Worm (Caenorhabditis elegans) whole organism, L1 larva: ENCODE measurements around the gene cest-7.

Experiments
- C04F5.9 ChIP-seq: sonication (generic microtip); optimal IDR thresholded peaks from 2 replicates; lab custom pipeline; 2016; ENCODE audit warnings: missing genetic modification characterization, missing compliant biosample characterization
- C16A3.4 ChIP-seq: fragments of 150-350 bp; optimal IDR thresholded peaks from 2 replicates; lab custom pipeline; 2014; ENCODE audit warnings: missing biosample characterization, missing genetic modification characterization
- C34B4.2 ChIP-seq: sonication (generic microtip); optimal IDR thresholded peaks from 2 replicates; lab custom pipeline; 2017; ENCODE audit warnings: mild to moderate bottlenecking, missing genetic modification characterization, missing compliant biosample characterization
- F16B12.6 ChIP-seq: fragments of 150-350 bp; optimal IDR thresholded peaks from 2 replicates; lab custom pipeline; 2014; ENCODE audit warnings: missing biosample characterization, missing genetic modification characterization
- aha-1 ChIP-seq: fragments of 150-350 bp; optimal IDR thresholded peaks from 2 replicates; lab custom pipeline; 2014; ENCODE audit warnings: missing biosample characterization, missing genetic modification characterization
- alr-1 ChIP-seq: fragments of 200-800 bp; sonication (Bioruptor generic); optimal IDR thresholded peaks from 2 replicates; lab custom pipeline; 2018; ENCODE audit warnings: borderline replicate concordance, mild to moderate bottlenecking, missing genetic modification characterization, missing compliant biosample characterization
- ama-1 ChIP-seq: fragments of 150-350 bp; optimal IDR thresholded peaks from 2 replicates; lab custom pipeline; 2014
- blmp-1 ChIP-seq: fragments of 150-350 bp; optimal IDR thresholded peaks from 2 replicates; lab custom pipeline; 2014; ENCODE audit warnings: missing biosample characterization, missing genetic modification characterization
- ceh-63 ChIP-seq: fragments of 200-800 bp; sonication (Bioruptor generic); optimal IDR thresholded peaks from 2 replicates; lab custom pipeline; 2018; ENCODE audit warnings: mild to moderate bottlenecking, missing genetic modification characterization, missing compliant biosample characterization
- ceh-8 ChIP-seq: fragments of 200-800 bp; sonication (Bioruptor generic); optimal IDR thresholded peaks from 2 replicates; lab custom pipeline; 2018; ENCODE audit warnings: mild to moderate bottlenecking, missing genetic modification characterization, moderate library complexity, missing compliant biosample characterization
- ceh-82 ChIP-seq, 3 experiments: fragments of 150-350 bp in 1 of 3; sonication (generic microtip) in 2 of 3; optimal IDR thresholded peaks; 2 replicates each; lab custom pipeline; 2014 to 2017; ENCODE audit warnings: missing biosample characterization in 3 of 3, missing genetic modification characterization in 3 of 3
- ceh-88 ChIP-seq: fragments of 200-800 bp; sonication (Bioruptor generic); IDR thresholded peaks from 2 replicates; pipeline ENCODE4 v1.3.6; 2022; ENCODE audit warnings: missing genetic modification characterization, missing compliant biosample characterization
- ces-1 ChIP-seq: fragments of 150-350 bp; optimal IDR thresholded peaks from 2 replicates; lab custom pipeline; 2014; ENCODE audit warnings: missing biosample characterization, missing genetic modification reagents, missing genetic modification characterization
- dsc-1 ChIP-seq: sonication (generic microtip); optimal IDR thresholded peaks from 2 replicates; lab custom pipeline; 2016; ENCODE audit warnings: mild to moderate bottlenecking, missing genetic modification characterization, missing compliant biosample characterization
- efl-1 ChIP-seq, 4 experiments: fragments of 150-350 bp; optimal IDR thresholded peaks in 3 of 4; peaks in 1 of 4; 1 replicate in 1 of 4; 2 replicates in 3 of 4; lab custom pipeline; 2014; ENCODE audit warnings: missing biosample characterization in 2 of 4, missing genetic modification characterization in 2 of 4, missing genetic modification reagents in 2 of 4
- egl-13 ChIP-seq: sonication (generic microtip); optimal IDR thresholded peaks from 2 replicates; lab custom pipeline; 2016; ENCODE audit warnings: missing genotype, missing genetic modification reagents, missing genetic modification characterization, missing compliant biosample characterization
- egl-27 ChIP-seq, 2 experiments: fragments of 150-350 bp in 1 of 2; sonication (generic microtip); optimal IDR thresholded peaks; 3 replicates each; lab custom pipeline; 2017 to 2018; ENCODE audit warnings: missing biosample characterization in 2 of 2, missing genetic modification characterization in 2 of 2, missing genetic modification reagents in 2 of 2
- elt-2 ChIP-seq: sonication (generic microtip); optimal IDR thresholded peaks from 2 replicates; lab custom pipeline; 2016; ENCODE audit warnings: missing genetic modification characterization, mild to moderate bottlenecking, inconsistent platforms, missing compliant biosample characterization, missing genetic modification reagents
- ets-5 ChIP-seq: fragments of 200-800 bp; sonication (Bioruptor generic); IDR thresholded peaks from 2 replicates; pipeline ENCODE4 v1.3.6; 2022; ENCODE audit warnings: missing genetic modification characterization, missing compliant biosample characterization
- fkh-8 ChIP-seq: sonication (generic microtip); optimal IDR thresholded peaks from 2 replicates; lab custom pipeline; 2016; ENCODE audit warnings: mild to moderate bottlenecking, missing genetic modification characterization, missing compliant biosample characterization
- fos-1 ChIP-seq: fragments of 150-350 bp; optimal IDR thresholded peaks from 2 replicates; lab custom pipeline; 2014; ENCODE audit warnings: missing biosample characterization, missing genetic modification characterization
- hlh-4 ChIP-seq: sonication (generic microtip); optimal IDR thresholded peaks from 2 replicates; lab custom pipeline; 2016; ENCODE audit warnings: mild to moderate bottlenecking, missing genetic modification characterization, missing compliant biosample characterization
- hpl-2 ChIP-seq: fragments of 150-350 bp; optimal IDR thresholded peaks from 2 replicates; lab custom pipeline; 2014; ENCODE audit warnings: missing biosample characterization, missing genetic modification reagents, missing genetic modification characterization
- jun-1 ChIP-seq: fragments of 150-350 bp; optimal IDR thresholded peaks from 2 replicates; lab custom pipeline; 2014; ENCODE audit warnings: missing biosample characterization, missing genetic modification reagents, missing genetic modification characterization
- lin-13 ChIP-seq: fragments of 150-350 bp; optimal IDR thresholded peaks from 2 replicates; lab custom pipeline; 2014; ENCODE audit warnings: missing biosample characterization, missing genetic modification reagents, missing genetic modification characterization
- lin-14 ChIP-seq: fragments of 200-800 bp; sonication (Bioruptor generic); optimal IDR thresholded peaks from 2 replicates; lab custom pipeline; 2018; ENCODE audit warnings: mild to moderate bottlenecking, missing genetic modification characterization, moderate library complexity, missing compliant biosample characterization
- lin-35 ChIP-seq, 2 experiments: fragments of 150-350 bp; optimal IDR thresholded peaks; 2 replicates each; lab custom pipeline; 2014; ENCODE audit warnings: missing biosample characterization in 2 of 2, missing genetic modification characterization in 2 of 2, missing genetic modification reagents in 2 of 2
- lin-39 ChIP-seq: fragments of 150-350 bp; optimal IDR thresholded peaks from 2 replicates; lab custom pipeline; 2014; ENCODE audit warnings: missing biosample characterization, missing genetic modification reagents, missing genetic modification characterization
- lir-3 ChIP-seq: sonication (generic microtip); optimal IDR thresholded peaks from 2 replicates; lab custom pipeline; 2016; ENCODE audit warnings: mild to moderate bottlenecking, missing genetic modification characterization, moderate library complexity, missing compliant biosample characterization; ENCODE audit not compliant: poor library complexity
- lsy-2 ChIP-seq, 2 experiments: fragments of 150-350 bp; optimal IDR thresholded peaks; 2 replicates each; lab custom pipeline; 2014; ENCODE audit warnings: missing biosample characterization in 2 of 2, missing genetic modification characterization in 2 of 2
- mab-9 ChIP-seq: fragments of 200-800 bp; sonication (Bioruptor generic); IDR thresholded peaks from 2 replicates; pipeline ENCODE4 v1.3.6; 2022; ENCODE audit warnings: missing genetic modification reagents, missing genetic modification characterization, missing compliant biosample characterization
- mep-1 ChIP-seq: fragments of 150-350 bp; optimal IDR thresholded peaks from 2 replicates; lab custom pipeline; 2014; ENCODE audit warnings: missing biosample characterization, missing genetic modification characterization
- nhr-11 ChIP-seq: fragments of 150-350 bp; optimal IDR thresholded peaks from 2 replicates; lab custom pipeline; 2014; ENCODE audit warnings: missing biosample characterization, missing genetic modification characterization
- nhr-12 ChIP-seq: sonication (generic microtip); optimal IDR thresholded peaks from 2 replicates; lab custom pipeline; 2017; ENCODE audit warnings: missing biosample characterization, missing genetic modification characterization
- nhr-19 ChIP-seq: fragments of 200-800 bp; sonication (Bioruptor generic); conservative IDR thresholded peaks from 2 replicates; pipeline ENCODE4 v1.3.6; 2022; ENCODE audit warnings: missing genetic modification characterization, missing compliant biosample characterization
- nhr-20 ChIP-seq: sonication (generic microtip); optimal IDR thresholded peaks from 2 replicates; lab custom pipeline; 2016; ENCODE audit warnings: mild to moderate bottlenecking, missing genetic modification characterization, missing compliant biosample characterization
- nhr-237 ChIP-seq: fragments of 150-350 bp; optimal IDR thresholded peaks from 2 replicates; lab custom pipeline; 2014; ENCODE audit warnings: missing biosample characterization, missing genetic modification characterization
- nhr-47 ChIP-seq: sonication (generic microtip); optimal IDR thresholded peaks from 2 replicates; lab custom pipeline; 2016; ENCODE audit warnings: mild to moderate bottlenecking, missing genetic modification characterization, moderate library complexity, missing compliant biosample characterization
- nhr-71 ChIP-seq: sonication (generic microtip); optimal IDR thresholded peaks from 2 replicates; lab custom pipeline; 2016; ENCODE audit warnings: mild to moderate bottlenecking, missing genetic modification characterization, moderate library complexity, missing compliant biosample characterization
- nhr-76 ChIP-seq: sonication (generic microtip); optimal IDR thresholded peaks from 2 replicates; lab custom pipeline; 2017; ENCODE audit warnings: missing biosample characterization, missing genetic modification characterization
- nhr-77 ChIP-seq: fragments of 150-350 bp; optimal IDR thresholded peaks from 2 replicates; lab custom pipeline; 2014; ENCODE audit warnings: missing biosample characterization, missing genetic modification characterization
- nhr-85 ChIP-seq: sonication (generic microtip); peaks from one replicate; lab custom pipeline; 2016; ENCODE audit warnings: missing genetic modification characterization, inconsistent platforms, missing compliant biosample characterization
- nhr-90 ChIP-seq: sonication (generic microtip); optimal IDR thresholded peaks from 2 replicates; lab custom pipeline; 2016; ENCODE audit warnings: mild to moderate bottlenecking, missing genetic modification characterization, missing compliant biosample characterization; ENCODE audit not compliant: poor library complexity
- rnt-1 ChIP-seq: sonication (generic microtip); optimal IDR thresholded peaks from 2 replicates; lab custom pipeline; 2016; ENCODE audit warnings: mild to moderate bottlenecking, missing genetic modification characterization, moderate library complexity, missing compliant biosample characterization
- sox-4 ChIP-seq: sonication (generic microtip); optimal IDR thresholded peaks from 2 replicates; lab custom pipeline; 2016; ENCODE audit warnings: missing genetic modification characterization, missing compliant biosample characterization
- sup-37 ChIP-seq: fragments of 200-800 bp; sonication (Bioruptor generic); optimal IDR thresholded peaks from 2 replicates; lab custom pipeline; 2018; ENCODE audit warnings: mild to moderate bottlenecking, missing genetic modification characterization, missing compliant biosample characterization
- swsn-7 ChIP-seq: sonication (generic microtip); optimal IDR thresholded peaks from 2 replicates; lab custom pipeline; 2016; ENCODE audit warnings: missing genetic modification characterization, missing compliant biosample characterization
- tbx-2 ChIP-seq: sonication (generic microtip); optimal IDR thresholded peaks from 2 replicates; lab custom pipeline; 2016; ENCODE audit warnings: missing genetic modification characterization, missing compliant biosample characterization
- unc-30 ChIP-seq: sonication (generic microtip); optimal IDR thresholded peaks from 2 replicates; lab custom pipeline; 2017; ENCODE audit warnings: missing biosample characterization, missing genetic modification characterization
- unc-62 ChIP-seq: fragments of 150-350 bp; optimal IDR thresholded peaks from 2 replicates; lab custom pipeline; 2014; ENCODE audit warnings: missing biosample characterization, missing genetic modification reagents, missing genetic modification characterization
- unc-86 ChIP-seq: sonication (generic microtip); optimal IDR thresholded peaks from 2 replicates; lab custom pipeline; 2016; ENCODE audit warnings: missing genetic modification characterization, missing compliant biosample characterization
- xbp-1 ChIP-seq: sonication (generic microtip); optimal IDR thresholded peaks from 2 replicates; lab custom pipeline; 2016; ENCODE audit warnings: missing genetic modification characterization, missing compliant biosample characterization
- zag-1 ChIP-seq: fragments of 150-350 bp; optimal IDR thresholded peaks from 2 replicates; lab custom pipeline; 2014; ENCODE audit warnings: missing biosample characterization, missing genetic modification characterization
- zip-4 ChIP-seq: fragments of 200-800 bp; sonication (Bioruptor generic); optimal IDR thresholded peaks from 2 replicates; lab custom pipeline; 2018; ENCODE audit warnings: mild to moderate bottlenecking, missing genetic modification characterization, moderate library complexity, missing compliant biosample characterization

cest-7 gene

ce11 chrX:12184393-12184792, 45.4 kb upstream of the cest-7 start:
- TF ChIP-seq ama-1 (lab: Kevin White, UChicago) (no peak), lin-35 (GFP tag; optimal IDR thresholded peaks at IDR 0.05; lab: Kevin White, UChicago) (no peak), unc-62 (GFP tag; lab: Kevin White, UChicago) (no peak), swsn-7 (tag; lab: Kevin White, UChicago) (peak; percentile 23), ceh-63 (GFP tag; lab: Kevin White, UChicago) (no peak), unc-86 (tag; lab: Kevin White, UChicago) (no peak), blmp-1 (tag; lab: Kevin White, UChicago) (peak; percentile 70), efl-1 (optimal IDR thresholded peaks at IDR 0.05; lab: Kevin White, UChicago) (no peak), efl-1 (GFP tag; optimal IDR thresholded peaks at IDR 0.05 in 1 of 2; lab: Kevin White, UChicago) (no peak), ceh-82 (tag; optimal IDR thresholded peaks at IDR 0.05; lab: Kevin White, UChicago) (no peak), zip-4 (GFP tag; lab: Kevin White, UChicago) (no peak), nhr-71 (peak; percentile 23), fkh-8 (tag; lab: Kevin White, UChicago) (no peak), ets-5 (GFP tag; lab: Robert Waterston, UW) (no peak), alr-1 (no peak), ceh-88 (no peak), F16B12.6 (tag; lab: Kevin White, UChicago) (no peak), mep-1 (tag; lab: Kevin White, UChicago) (peak; percentile 45), ceh-8 (GFP tag; lab: Kevin White, UChicago) (no peak), egl-27 (tag; optimal IDR thresholded peaks at IDR 0.05; lab: Kevin White, UChicago) (no peak), tbx-2 (tag; lab: Kevin White, UChicago) (peak; percentile 28), hlh-4 (tag; lab: Kevin White, UChicago) (no peak), nhr-85 (tag; lab: Kevin White, UChicago) (no peak), nhr-237 (no peak), nhr-19 (no peak), nhr-76 (tag; lab: Kevin White, UChicago) (no peak), lin-14 (peak; percentile 74), lsy-2 (tag; optimal IDR thresholded peaks at IDR 0.05; lab: Kevin White, UChicago) (peak in 1 of 2 experiments; percentile 33), aha-1 (no peak), lin-39 (tag; lab: Kevin White, UChicago) (no peak), nhr-47 (tag; lab: Kevin White, UChicago) (peak; percentile 2), unc-30 (tag; lab: Kevin White, UChicago) (no peak), lin-13 (GFP tag; lab: Kevin White, UChicago) (no peak), C04F5.9 (tag; lab: Kevin White, UChicago) (no peak), zag-1 (tag; lab: Kevin White, UChicago) (no peak), C16A3.4 (no peak), C34B4.2 (no peak), nhr-77 (tag; lab: Kevin White, UChicago) (no peak), ces-1 (GFP tag; lab: Kevin White, UChicago) (peak; percentile 7), fos-1 (tag; lab: Kevin White, UChicago) (no peak), jun-1 (no peak), nhr-12 (no peak), nhr-20 (tag; lab: Kevin White, UChicago) (no peak), nhr-90 (tag; lab: Kevin White, UChicago) (no peak), lir-3 (tag; lab: Kevin White, UChicago) (peak; percentile 3), rnt-1 (tag; lab: Kevin White, UChicago) (no peak), xbp-1 (tag; lab: Kevin White, UChicago) (no peak), egl-13 (tag; lab: Kevin White, UChicago) (no peak), dsc-1 (tag; lab: Kevin White, UChicago) (peak; percentile 1), mab-9 (no peak), sox-4 (no peak), elt-2 (no peak), nhr-11 (no peak), hpl-2 (GFP tag; lab: Kevin White, UChicago) (no peak), sup-37 (GFP tag; lab: Kevin White, UChicago) (no peak)
